Worm (Caenorhabditis elegans) whole organism, early embryonic: ENCODE measurements around the gene apl-1.

Source experiments
- B0310.2 ChIP-seq: sonication (generic microtip); optimal IDR thresholded peaks from 2 replicates; lab custom pipeline; 2016; ENCODE audit warnings: mild to moderate bottlenecking, missing genetic modification characterization, missing compliant biosample characterization
- F13C5.2 ChIP-seq: sonication (generic microtip); optimal IDR thresholded peaks from 2 replicates; lab custom pipeline; 2017; ENCODE audit warnings: mild to moderate bottlenecking, missing genetic modification characterization, inconsistent platforms, missing compliant biosample characterization
- aly-1 ChIP-seq: sonication (generic microtip); optimal IDR thresholded peaks from 2 replicates; lab custom pipeline; 2016; ENCODE audit warnings: missing genetic modification characterization, missing compliant biosample characterization
- ama-1 ChIP-seq: fragments of 150-350 bp; optimal IDR thresholded peaks from 2 replicates; lab custom pipeline; 2014
- ceh-13 ChIP-seq: fragments of 200-800 bp; sonication (Bioruptor generic); optimal IDR thresholded peaks from 2 replicates; lab custom pipeline; 2018; ENCODE audit warnings: mild to moderate bottlenecking, missing genetic modification characterization, missing compliant biosample characterization
- ceh-36 ChIP-seq: sonication (generic microtip); optimal IDR thresholded peaks from 2 replicates; lab custom pipeline; 2016; ENCODE audit warnings: missing genetic modification characterization, inconsistent platforms, missing compliant biosample characterization
- ets-7 ChIP-seq: sonication (generic microtip); optimal IDR thresholded peaks from 2 replicates; lab custom pipeline; 2016; ENCODE audit warnings: missing genotype, missing genetic modification characterization, missing compliant biosample characterization
- flt-1 ChIP-seq: fragments of 200-800 bp; sonication (Bioruptor generic); IDR thresholded peaks from 2 replicates; pipeline ENCODE4 v1.3.6; 2022; ENCODE audit warnings: missing genetic modification characterization, missing compliant biosample characterization
- hmbx-1 ChIP-seq: sonication (generic microtip); optimal IDR thresholded peaks from 2 replicates; lab custom pipeline; 2016; ENCODE audit warnings: mild to moderate bottlenecking, missing genetic modification characterization, missing compliant biosample characterization
- hmg-4 ChIP-seq: fragments of 200-800 bp; sonication (Bioruptor generic); optimal IDR thresholded peaks from 2 replicates; lab custom pipeline; 2018; ENCODE audit warnings: mild to moderate bottlenecking, missing genetic modification characterization, missing compliant biosample characterization
- hnd-1 ChIP-seq: sonication (generic microtip); optimal IDR thresholded peaks from 2 replicates; lab custom pipeline; 2016; ENCODE audit warnings: missing genetic modification characterization, missing compliant biosample characterization
- pes-1 ChIP-seq: fragments of 200-800 bp; sonication (Bioruptor generic); IDR thresholded peaks from 2 replicates; pipeline ENCODE4 v1.3.6; 2022; ENCODE audit warnings: missing genetic modification reagents, missing genetic modification characterization, missing compliant biosample characterization
- scrt-1 ChIP-seq: fragments of 200-800 bp; sonication (Bioruptor generic); IDR thresholded peaks from 2 replicates; pipeline ENCODE4 v1.3.6; 2022; ENCODE audit warnings: missing genetic modification characterization, missing compliant biosample characterization
- sea-1 ChIP-seq: fragments of 200-800 bp; sonication (Bioruptor generic); conservative IDR thresholded peaks from 2 replicates; pipeline ENCODE4 v1.3.6; 2022; ENCODE audit warnings: missing genetic modification characterization, missing compliant biosample characterization
- tbx-11 ChIP-seq: fragments of 200-800 bp; sonication (Bioruptor generic); IDR thresholded peaks from 2 replicates; pipeline ENCODE4 v1.3.6; 2022; ENCODE audit warnings: missing genetic modification characterization, missing compliant biosample characterization
- tbx-37 ChIP-seq: fragments of 200-800 bp; sonication (Bioruptor generic); conservative IDR thresholded peaks from 2 replicates; pipeline ENCODE4 v1.3.6; 2022; ENCODE audit warnings: missing genetic modification reagents, missing genetic modification characterization, missing compliant biosample characterization
- tra-4 ChIP-seq: sonication (generic microtip); optimal IDR thresholded peaks from 2 replicates; lab custom pipeline; 2017; ENCODE audit warnings: missing genetic modification characterization, missing compliant biosample characterization

apl-1 gene

DNA sequence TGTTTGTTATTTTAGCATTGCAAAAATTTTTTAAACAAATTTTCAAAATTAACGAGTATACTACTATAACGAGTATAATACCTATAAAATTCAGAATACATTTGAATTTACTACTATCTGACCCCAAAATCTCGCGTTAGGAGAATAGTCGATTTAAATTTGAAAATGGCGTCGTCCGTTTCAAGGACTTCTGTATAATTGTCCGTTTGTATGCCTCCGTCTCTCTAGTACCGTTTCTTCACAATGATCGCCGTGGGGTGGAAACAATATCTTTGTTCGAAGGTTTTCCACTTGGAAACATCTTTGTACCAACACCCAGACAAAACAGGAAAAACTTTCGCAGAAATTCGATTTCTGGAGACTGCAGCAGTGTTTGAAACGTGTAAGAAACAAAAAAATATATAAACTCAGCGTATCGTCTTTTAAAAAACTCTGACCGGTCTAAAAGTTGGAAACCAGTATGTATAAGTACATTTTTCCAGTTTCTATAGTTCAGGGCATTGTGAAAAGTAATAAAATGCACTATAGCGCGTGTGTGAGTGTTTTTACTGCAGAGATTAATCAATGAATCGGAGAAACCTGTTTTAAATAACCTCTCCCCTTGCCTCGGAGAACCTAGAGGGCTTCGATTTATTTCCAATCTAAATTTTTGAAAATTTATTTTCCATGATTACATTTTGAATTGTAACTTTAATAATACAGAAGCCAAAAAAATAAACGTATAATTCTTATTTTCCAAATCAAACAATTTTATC lies 21.2 kb upstream of the apl-1 start:
- no peak for TF ChIP-seq tbx-37 (GFP tag; lab: Robert Waterston, UW)
- TF ChIP-seq hnd-1 (tag; lab: Kevin White, UChicago): no peak
- TF ChIP-seq ceh-36: no peak
- no peak for TF ChIP-seq ets-7 (tag; lab: Kevin White, UChicago)
- TF ChIP-seq hmg-4 (GFP tag; lab: Kevin White, UChicago): no peak
- no peak for TF ChIP-seq F13C5.2 (tag; lab: Kevin White, UChicago)
- TF ChIP-seq ceh-13: no peak
- no peak for TF ChIP-seq aly-1 (tag; lab: Kevin White, UChicago)

DNA sequence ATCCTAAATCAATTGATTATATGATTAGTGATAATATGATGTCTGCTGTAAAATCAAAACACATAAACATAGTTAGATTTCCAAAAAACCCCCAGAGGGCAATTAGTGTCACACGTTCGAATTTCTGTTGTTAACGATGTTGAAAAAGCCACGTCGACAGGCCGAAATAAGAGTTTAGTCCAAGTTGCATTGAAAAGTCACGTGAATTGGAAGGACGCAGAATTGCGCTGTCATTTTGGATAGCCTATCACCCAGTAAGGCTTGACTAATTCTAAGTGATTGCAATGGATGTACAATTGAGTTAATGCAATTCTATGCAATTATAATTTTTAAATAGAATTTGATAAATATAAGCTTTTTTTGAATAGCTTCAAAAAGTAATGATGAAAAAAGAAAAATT lies 18.9 kb upstream of the apl-1 start:
- TF ChIP-seq hmg-4 (GFP tag; lab: Kevin White, UChicago) (no peak), pes-1 (GFP tag; lab: Robert Waterston, UW) (no peak), hmbx-1 (tag; lab: Kevin White, UChicago) (no peak), ets-7 (tag; lab: Kevin White, UChicago) (no peak), F13C5.2 (tag; lab: Kevin White, UChicago) (no peak), aly-1 (tag; lab: Kevin White, UChicago) (no peak), scrt-1 (GFP tag; lab: Robert Waterston, UW) (no peak), tbx-37 (GFP tag; lab: Robert Waterston, UW) (no peak), tra-4 (tag; lab: Kevin White, UChicago) (no peak), tbx-11 (no peak), flt-1 (GFP tag; lab: Robert Waterston, UW) (no peak), ceh-36 (no peak), ceh-13 (no peak), B0310.2 (no peak), ama-1 (lab: Kevin White, UChicago) (no peak)

DNA sequence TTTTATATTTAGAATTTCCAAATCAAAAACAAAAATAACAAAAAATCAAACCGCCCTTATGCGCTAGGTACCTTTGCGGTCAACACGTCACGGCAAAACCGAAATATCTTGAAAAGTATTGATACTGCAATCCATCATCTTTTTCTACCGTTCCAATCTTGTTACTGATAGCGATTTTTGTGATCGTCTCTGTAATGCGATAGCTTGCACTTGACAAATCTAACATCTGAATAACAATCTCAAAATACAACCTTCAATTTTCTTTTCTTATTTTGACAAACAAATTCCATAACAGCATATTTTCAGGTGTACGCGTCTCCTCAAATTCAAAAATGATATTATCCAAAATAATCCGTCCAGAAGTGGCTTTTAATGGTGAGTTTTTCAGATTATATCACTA lies 17.3 kb upstream of the apl-1 start, which contains the start of gene tbc-7:
Gene tbc-7, plus strand, starts transcription at position 301 of the 400 bp plus-strand sequence.
- TF ChIP-seq F13C5.2 (tag; lab: Kevin White, UChicago): no peak
- TF ChIP-seq hmg-4 (GFP tag; lab: Kevin White, UChicago): no peak
- TF ChIP-seq tra-4 (tag; lab: Kevin White, UChicago): no peak
- no peak for TF ChIP-seq pes-1 (GFP tag; lab: Robert Waterston, UW)
- TF ChIP-seq tbx-11: no peak

DNA sequence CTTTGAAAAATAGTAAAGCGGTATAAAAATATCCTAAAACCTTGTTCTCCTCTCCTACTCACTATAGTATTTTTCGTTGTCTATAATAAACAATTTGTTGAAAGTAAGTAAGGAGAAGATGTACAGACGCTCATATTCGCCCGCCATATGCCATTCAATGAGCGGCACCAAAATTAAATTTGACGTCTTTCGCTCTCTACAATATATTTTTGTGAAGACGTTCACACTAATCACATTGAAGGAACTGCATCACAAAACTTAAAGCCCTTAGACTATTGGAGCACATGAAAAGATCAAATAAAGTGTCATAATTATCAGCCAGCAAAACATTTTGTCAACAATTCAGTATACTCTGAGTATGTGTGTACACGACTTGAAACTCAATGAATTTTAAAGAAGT lies 15.1 kb upstream of the apl-1 start:
- no peak for TF ChIP-seq ama-1 (lab: Kevin White, UChicago)
- TF ChIP-seq flt-1 (GFP tag; lab: Robert Waterston, UW): no peak
- TF ChIP-seq aly-1 (tag; lab: Kevin White, UChicago): no peak
- TF ChIP-seq tbx-37 (GFP tag; lab: Robert Waterston, UW): no peak
- no peak for TF ChIP-seq F13C5.2 (tag; lab: Kevin White, UChicago)
- TF ChIP-seq tra-4 (tag; lab: Kevin White, UChicago): no peak
- TF ChIP-seq hmbx-1 (tag; lab: Kevin White, UChicago): no peak
- TF ChIP-seq sea-1: no peak
- no peak for TF ChIP-seq hmg-4 (GFP tag; lab: Kevin White, UChicago)
- TF ChIP-seq B0310.2: no peak
- TF ChIP-seq tbx-11: no peak
- TF ChIP-seq hnd-1 (tag; lab: Kevin White, UChicago): no peak
- TF ChIP-seq ceh-13: no peak
- TF ChIP-seq ets-7 (tag; lab: Kevin White, UChicago): no peak
- TF ChIP-seq ceh-36: no peak
- TF ChIP-seq pes-1 (GFP tag; lab: Robert Waterston, UW): no peak
- no peak for TF ChIP-seq scrt-1 (GFP tag; lab: Robert Waterston, UW)

DNA sequence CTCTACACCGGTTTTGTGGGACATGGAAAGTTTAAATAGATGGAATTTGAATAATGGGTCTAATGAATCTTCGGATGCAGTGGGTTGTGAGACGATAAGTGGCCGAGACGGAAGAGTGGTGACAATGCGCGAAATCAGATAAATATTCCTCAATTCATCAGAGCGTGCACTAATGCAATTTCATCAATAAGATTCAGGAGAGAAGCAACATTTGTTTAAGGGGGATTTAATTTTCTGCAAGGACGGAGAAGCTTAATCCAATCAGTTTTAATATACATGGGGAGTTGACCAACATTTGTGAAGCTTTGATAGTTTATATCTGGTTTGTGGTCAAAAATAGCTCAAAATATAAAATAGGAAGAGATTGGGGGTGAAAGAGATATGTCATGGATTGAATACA lies 12.8 kb upstream of the apl-1 start:
- no peak for TF ChIP-seq ceh-13
- no peak for TF ChIP-seq F13C5.2 (tag; lab: Kevin White, UChicago)
- no peak for TF ChIP-seq tbx-11
- TF ChIP-seq B0310.2: no peak
- TF ChIP-seq hmg-4 (GFP tag; lab: Kevin White, UChicago): no peak
- TF ChIP-seq flt-1 (GFP tag; lab: Robert Waterston, UW): no peak
- no peak for TF ChIP-seq tra-4 (tag; lab: Kevin White, UChicago)
- no peak for TF ChIP-seq pes-1 (GFP tag; lab: Robert Waterston, UW)
- TF ChIP-seq ceh-36: no peak
- no peak for TF ChIP-seq tbx-37 (GFP tag; lab: Robert Waterston, UW)
- no peak for TF ChIP-seq ets-7 (tag; lab: Kevin White, UChicago)
- no peak for TF ChIP-seq hnd-1 (tag; lab: Kevin White, UChicago)
- TF ChIP-seq aly-1 (tag; lab: Kevin White, UChicago): no peak
- TF ChIP-seq sea-1: no peak
- TF ChIP-seq hmbx-1 (tag; lab: Kevin White, UChicago): no peak
- TF ChIP-seq ama-1 (lab: Kevin White, UChicago): no peak
- no peak for TF ChIP-seq scrt-1 (GFP tag; lab: Robert Waterston, UW)

DNA sequence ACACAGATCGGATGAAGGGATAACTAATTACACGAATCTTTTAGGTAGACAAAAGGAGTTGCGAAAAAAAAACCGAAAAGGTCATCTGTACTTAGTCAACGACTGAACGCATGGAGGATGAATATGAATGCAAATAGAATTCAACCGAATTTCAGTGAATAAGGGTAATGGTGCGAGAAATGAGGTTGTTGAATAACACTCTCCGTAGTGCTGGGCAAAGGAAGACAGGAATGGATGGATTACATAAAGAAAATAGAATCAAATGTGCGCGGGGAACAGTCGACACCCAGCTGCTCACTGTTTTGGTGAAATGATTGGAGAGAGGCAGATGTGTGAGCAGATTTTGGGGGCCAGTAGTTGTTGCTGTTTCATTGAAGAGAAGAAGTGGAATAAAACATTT lies 7.6 kb upstream of the apl-1 start:
- no peak for TF ChIP-seq aly-1 (tag; lab: Kevin White, UChicago)
- no peak for TF ChIP-seq ceh-36
- no peak for TF ChIP-seq ets-7 (tag; lab: Kevin White, UChicago)
- no peak for TF ChIP-seq tbx-37 (GFP tag; lab: Robert Waterston, UW)
- TF ChIP-seq ceh-13: no peak
- no peak for TF ChIP-seq pes-1 (GFP tag; lab: Robert Waterston, UW)
- no peak for TF ChIP-seq B0310.2
- TF ChIP-seq tra-4 (tag; lab: Kevin White, UChicago): no peak
- TF ChIP-seq flt-1 (GFP tag; lab: Robert Waterston, UW): no peak

DNA sequence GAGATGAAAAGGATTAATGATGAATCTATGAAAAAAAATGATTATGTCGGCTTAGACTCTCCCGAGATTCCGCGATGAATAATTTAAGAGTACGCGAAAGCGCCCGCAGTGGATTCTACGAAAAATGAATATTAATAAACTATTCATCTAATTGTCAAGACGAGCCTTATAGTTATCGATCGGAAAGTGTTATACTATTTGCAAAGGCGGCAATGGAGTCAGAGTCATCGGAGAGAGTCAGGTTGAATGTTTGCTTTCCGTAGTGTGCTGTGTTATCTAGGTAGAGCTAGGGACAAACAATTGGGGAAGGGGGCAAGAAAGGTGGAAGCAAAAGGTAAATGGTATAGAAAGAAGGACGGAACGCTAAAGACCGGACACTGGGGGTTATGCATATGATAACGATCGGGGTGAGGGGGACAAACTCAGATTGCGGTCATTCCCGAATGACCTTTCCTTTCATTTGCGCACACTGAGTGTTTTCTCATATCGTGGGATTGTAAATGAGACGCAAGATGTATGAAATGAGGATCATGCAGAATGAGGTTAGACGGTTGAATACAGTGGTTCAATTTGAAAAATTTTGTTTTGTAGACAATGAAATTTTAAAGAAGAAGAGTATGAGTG lies 6.2 kb upstream of the apl-1 start:
- TF ChIP-seq flt-1 (GFP tag; lab: Robert Waterston, UW) (no peak), hmbx-1 (tag; lab: Kevin White, UChicago) (no peak), hmg-4 (GFP tag; lab: Kevin White, UChicago) (peak; percentile 45), aly-1 (tag; lab: Kevin White, UChicago) (no peak), pes-1 (GFP tag; lab: Robert Waterston, UW) (no peak), tbx-11 (0 out of 2 replicates have a peak, but pooled peaks have one; percentile 9)
